Fruit fly (Drosophila melanogaster) whole organism, prepupa: Measurements from ENCODE around the gene Reg-2.

Source experiments
- Blimp-1 ChIP-seq: fragments of 200-800 bp; sonication (Bioruptor generic); optimal IDR thresholded peaks from 3 replicates; lab custom pipeline; 2017; ENCODE audit warnings: missing biosample characterization, missing genetic modification characterization, mild to moderate bottlenecking, moderate library complexity, missing genetic modification reagents
- CG15336 ChIP-seq: fragments of 200-800 bp; sonication (Bioruptor generic); IDR thresholded peaks from 2 replicates; pipeline ENCODE4 v1.3.6; 2022; ENCODE audit warnings: missing biosample characterization, missing genetic modification characterization
- cyc ChIP-seq: fragments of 200-800 bp; sonication (Bioruptor generic); optimal IDR thresholded peaks from 3 replicates; lab custom pipeline; 2016; ENCODE audit warnings: missing biosample characterization, missing genetic modification characterization
- fd85E ChIP-seq: fragments of 200-800 bp; sonication (Bioruptor generic); optimal IDR thresholded peaks from 3 replicates; lab custom pipeline; 2016; ENCODE audit warnings: missing biosample characterization, missing genetic modification characterization

DNA sequence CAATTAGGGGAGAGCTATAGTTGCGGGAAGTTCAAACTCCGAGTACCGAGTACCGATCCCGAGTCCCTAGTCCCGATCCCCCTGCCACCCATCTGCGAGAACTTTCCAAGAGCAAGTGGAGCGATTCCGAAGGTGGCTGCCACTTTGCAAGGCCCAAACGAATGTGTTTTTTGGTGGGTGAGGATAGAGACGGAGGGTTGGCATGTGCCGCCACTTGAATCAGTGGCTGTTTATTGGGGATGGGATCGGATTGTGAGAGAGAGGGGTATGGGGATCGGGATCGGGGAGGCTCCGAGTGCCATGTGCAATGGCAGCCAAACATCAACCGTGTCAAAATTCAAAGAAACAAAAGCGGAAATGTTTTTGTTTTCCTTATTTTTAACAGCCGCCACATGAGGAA lies 14.1 kb downstream of the Reg-2 start:
- TF ChIP-seq Blimp-1 (GFP tag; lab: Kevin White, UChicago) (no peak), CG15336 (GFP tag; lab: Robert Waterston, UW) (no peak), cyc (GFP tag; lab: Kevin White, UChicago) (no peak), fd85E (GFP tag; lab: Kevin White, UChicago) (no peak)
